Worm (Caenorhabditis elegans): Measurements from ENCODE around the gene Y32F6B.9.

- TF ChIP-seq nhr-76 (tag; optimal IDR thresholded peaks at IDR 0.05) (no peak), unc-39 (tag; optimal IDR thresholded peaks at IDR 0.05) (no peak)
These were observed 43.3 kb upstream of the Y32F6B.9 start for ce11 chrV:10435198-10435597.

All from whole organism, mixed stage, embryonic.